Worm (Caenorhabditis elegans): ENCODE measurements around the gene M04G7.2.

ce11 chrIV:466569-466968, 5.7 kb upstream of the M04G7.2 start:
- TF ChIP-seq Y22D7AL.16 (tag; optimal IDR thresholded peaks at IDR 0.05) = no peak
- TF ChIP-seq C08G9.2 (tag; optimal IDR thresholded peaks at IDR 0.05) = no peak
- no peak for TF ChIP-seq unc-55 (GFP tag; optimal IDR thresholded peaks at IDR 0.05)
- no peak for TF ChIP-seq nfya-1 (tag; optimal IDR thresholded peaks at IDR 0.05)
- no peak for TF ChIP-seq F13H6.1 (tag; optimal IDR thresholded peaks at IDR 0.05)
- TF ChIP-seq pqm-1 (tag; optimal IDR thresholded peaks at IDR 0.05) = no peak
- no peak for TF ChIP-seq pag-3 (tag; optimal IDR thresholded peaks at IDR 0.05; ENCODE audit: borderline replicate concordance)
- TF ChIP-seq ceh-18 (tag; optimal IDR thresholded peaks at IDR 0.05) = no peak
- TF ChIP-seq unc-86 (tag; optimal IDR thresholded peaks at IDR 0.05) = no peak
